Worm (Caenorhabditis elegans): Measurements from ENCODE around the gene Y71H2B.2.

- no peak for TF ChIP-seq unc-62 (GFP tag; optimal IDR thresholded peaks at IDR 0.05)
- no peak for TF ChIP-seq B0035.1 (tag; optimal IDR thresholded peaks at IDR 0.05)
- no peak for TF ChIP-seq efl-1 (GFP tag; optimal IDR thresholded peaks at IDR 0.05)
- no peak for TF ChIP-seq ceh-58 (GFP tag; IDR thresholded peaks at IDR 0.05)
These were observed 28.5 kb downstream of the Y71H2B.2 start for ce11 chrIII:2651519-2651918.
